Fruit fly (Drosophila melanogaster) whole organism, embryonic: ENCODE data around the gene mmd.

ENCODE experiments used
- Ada2b ChIP-seq: fragments of 200-800 bp; sonication (Bioruptor generic); IDR thresholded peaks from 2 replicates; pipeline ENCODE4 v1.3.6; 2022; ENCODE audit warnings: missing biosample characterization, missing genetic modification characterization
- Antp ChIP-seq: fragments of 200-800 bp; sonication (Bioruptor generic); optimal IDR thresholded peaks from 3 replicates; lab custom pipeline; 2016; ENCODE audit warnings: missing biosample characterization, missing genetic modification characterization
- Asciz ChIP-seq: fragments of 200-800 bp; sonication (Bioruptor generic); optimal IDR thresholded peaks from 2 replicates; lab custom pipeline; 2017; ENCODE audit warnings: missing biosample characterization, mild to moderate bottlenecking, missing genetic modification characterization, missing genetic modification reagents
- Bgb ChIP-seq: fragments of 200-800 bp; sonication (Bioruptor generic); IDR thresholded peaks from 2 replicates; pipeline ENCODE4 v1.3.6; 2022; ENCODE audit warnings: missing biosample characterization, missing genetic modification characterization; ENCODE audit not compliant: partially characterized antibody
- CG10209 ChIP-seq: fragments of 200-800 bp; sonication (Bioruptor generic); optimal IDR thresholded peaks from 3 replicates; lab custom pipeline; 2017; ENCODE audit warnings: missing biosample characterization, mild to moderate bottlenecking, missing genetic modification characterization, missing genetic modification reagents
- CG11696 ChIP-seq: fragments of 200-800 bp; sonication (Bioruptor generic); IDR thresholded peaks from 2 replicates; pipeline ENCODE4 v1.3.6; 2022; ENCODE audit warnings: missing biosample characterization, missing genetic modification characterization
- CG12236 ChIP-seq: fragments of 200-800 bp; sonication (Bioruptor generic); optimal IDR thresholded peaks from 2 replicates; lab custom pipeline; 2016; ENCODE audit warnings: missing biosample characterization, missing genetic modification characterization
- CG1233 ChIP-seq: fragments of 200-800 bp; sonication (Bioruptor generic); optimal IDR thresholded peaks from 4 replicates; lab custom pipeline; 2018; ENCODE audit warnings: missing biosample characterization, mild to moderate bottlenecking, missing genetic modification characterization
- CG13123 ChIP-seq: fragments of 200-800 bp; sonication (Bioruptor generic); optimal IDR thresholded peaks from 2 replicates; lab custom pipeline; 2016; ENCODE audit warnings: missing biosample characterization, missing genetic modification characterization
- CG13424 ChIP-seq: fragments of 200-800 bp; sonication (Bioruptor generic); optimal IDR thresholded peaks from 2 replicates; lab custom pipeline; 2019; ENCODE audit warnings: missing biosample characterization, mild to moderate bottlenecking, missing genetic modification characterization, moderate library complexity
- CG16815 ChIP-seq: fragments of 200-800 bp; sonication (Bioruptor generic); optimal IDR thresholded peaks from 3 replicates; lab custom pipeline; 2017; ENCODE audit warnings: missing biosample characterization, mild to moderate bottlenecking, missing genetic modification characterization
- CG1832 ChIP-seq: fragments of 200-800 bp; sonication (Bioruptor generic); optimal IDR thresholded peaks from 2 replicates; lab custom pipeline; 2017; ENCODE audit warnings: missing biosample characterization, mild to moderate bottlenecking, missing genetic modification characterization, inconsistent platforms
- CG2202 ChIP-seq: fragments of 200-800 bp; sonication (Bioruptor generic); optimal IDR thresholded peaks from 2 replicates; lab custom pipeline; 2018; ENCODE audit warnings: missing biosample characterization, mild to moderate bottlenecking, missing genetic modification characterization
- CG32532 ChIP-seq: fragments of 200-800 bp; sonication (Bioruptor generic); IDR thresholded peaks from 2 replicates; pipeline ENCODE4 v1.3.6; 2022; ENCODE audit warnings: missing biosample characterization, missing genetic modification characterization
- CG3726 ChIP-seq: fragments of 200-800 bp; sonication (Bioruptor generic); IDR thresholded peaks from 3 replicates; pipeline ENCODE4, ENCODE4 v1.3.6; 2022; ENCODE audit warnings: missing biosample characterization, missing genetic modification characterization
- CG3838 ChIP-seq: fragments of 200-800 bp; sonication (Bioruptor generic); optimal IDR thresholded peaks from 3 replicates; lab custom pipeline; 2016; ENCODE audit warnings: missing biosample characterization, missing genetic modification characterization
- CG4424 ChIP-seq: fragments of 200-800 bp; sonication (Bioruptor generic); optimal IDR thresholded peaks from 3 replicates; lab custom pipeline; 2016; ENCODE audit warnings: missing biosample characterization, missing genetic modification characterization
- CG6765 ChIP-seq: fragments of 200-800 bp; sonication (Bioruptor generic); optimal IDR thresholded peaks from 3 replicates; lab custom pipeline; 2017; ENCODE audit warnings: missing biosample characterization, mild to moderate bottlenecking, missing genetic modification characterization
- CG8281 ChIP-seq: fragments of 200-800 bp; sonication (Bioruptor generic); optimal IDR thresholded peaks from 2 replicates; lab custom pipeline; 2018; ENCODE audit warnings: missing biosample characterization, mild to moderate bottlenecking, missing genetic modification characterization, moderate library complexity
- CG9215 ChIP-seq: fragments of 200-800 bp; sonication (Bioruptor generic); IDR thresholded peaks from 2 replicates; pipeline ENCODE4 v1.3.6; 2022; ENCODE audit warnings: missing biosample characterization, missing genetic modification characterization
- Dbx ChIP-seq: fragments of 200-800 bp; sonication (Bioruptor generic); IDR thresholded peaks from 3 replicates; pipeline ENCODE4 v1.3.6; 2022; ENCODE audit warnings: missing biosample characterization, missing genetic modification characterization
- Dip2 ChIP-seq: fragments of 200-800 bp; sonication (Bioruptor generic); IDR thresholded peaks from 2 replicates; pipeline ENCODE4 v1.3.6; 2022; ENCODE audit warnings: missing biosample characterization, missing genetic modification characterization
- Dp ChIP-seq: fragments of 200-800 bp; sonication (Bioruptor generic); optimal IDR thresholded peaks from 2 replicates; lab custom pipeline; 2018; ENCODE audit warnings: missing biosample characterization, mild to moderate bottlenecking, missing genetic modification characterization, moderate library complexity
- Ets65A ChIP-seq: fragments of 200-800 bp; sonication (Bioruptor generic); peaks from one replicate; lab custom pipeline; 2016; ENCODE audit warnings: missing biosample characterization, missing genetic modification characterization
- Fer3 ChIP-seq: fragments of 200-800 bp; sonication (Bioruptor generic); optimal IDR thresholded peaks from 2 replicates; lab custom pipeline; 2018; ENCODE audit warnings: missing biosample characterization, mild to moderate bottlenecking, missing genetic modification characterization, moderate library complexity
- Hey ChIP-seq: fragments of 200-800 bp; sonication (Bioruptor generic); optimal IDR thresholded peaks from 3 replicates; lab custom pipeline; 2018; ENCODE audit warnings: missing biosample characterization, mild to moderate bottlenecking, missing genetic modification characterization
- MTF-1 ChIP-seq: fragments of 200-800 bp; sonication (Bioruptor generic); optimal IDR thresholded peaks from 2 replicates; lab custom pipeline; 2018; ENCODE audit warnings: missing biosample characterization, mild to moderate bottlenecking, missing genetic modification characterization, borderline replicate concordance
- Taf1 ChIP-seq: fragments of 200-800 bp; sonication (Bioruptor generic); IDR thresholded peaks from 2 replicates; pipeline ENCODE4 v1.3.6; 2022; ENCODE audit warnings: missing biosample characterization, missing genetic modification characterization
- YL-1 ChIP-seq: fragments of 200-800 bp; sonication (Bioruptor generic); optimal IDR thresholded peaks from 3 replicates; lab custom pipeline; 2017; ENCODE audit warnings: missing biosample characterization, mild to moderate bottlenecking, missing genetic modification characterization
- al ChIP-seq: fragments of 200-800 bp; sonication (Bioruptor generic); IDR thresholded peaks from 2 replicates; pipeline ENCODE4 v1.3.6; 2022; ENCODE audit warnings: missing biosample characterization, missing genetic modification characterization
- fd3F ChIP-seq: fragments of 200-800 bp; sonication (Bioruptor generic); optimal IDR thresholded peaks from 2 replicates; lab custom pipeline; 2018; ENCODE audit warnings: missing biosample characterization, mild to moderate bottlenecking, missing genetic modification characterization, moderate library complexity
- fu2 ChIP-seq: fragments of 200-800 bp; sonication (Bioruptor generic); optimal IDR thresholded peaks from 2 replicates; lab custom pipeline; 2016; ENCODE audit warnings: missing biosample characterization, missing genetic modification characterization
- h ChIP-seq: fragments of >200 bp; optimal IDR thresholded peaks from 2 replicates; lab custom pipeline; 2017
- hkb ChIP-seq, 2 experiments: fragments of 200-800 bp in 1 of 2; fragments of >200 bp in 1 of 2; sonication (Bioruptor generic) in 1 of 2; IDR thresholded peaks in 1 of 2; optimal IDR thresholded peaks in 1 of 2; 2 replicates each; pipeline versions ENCODE4 v1.3.6 to Lab custom; 2017 to 2022; ENCODE audit warnings: missing biosample characterization in 1 of 2, missing genetic modification characterization in 1 of 2
- insv ChIP-seq, 2 experiments: fragments of 200-800 bp; sonication (Bioruptor generic); optimal IDR thresholded peaks; 3 replicates each; lab custom pipeline; 2016 to 2018; ENCODE audit warnings: missing biosample characterization in 2 of 2, missing genetic modification characterization in 2 of 2
- jigr1 ChIP-seq: fragments of 200-800 bp; sonication (Bioruptor generic); IDR thresholded peaks from 3 replicates; pipeline ENCODE4 v1.3.6; 2022; ENCODE audit warnings: missing biosample characterization, missing genetic modification characterization
- kay ChIP-seq: fragments of 200-800 bp; sonication (Bioruptor generic); optimal IDR thresholded peaks from 2 replicates; lab custom pipeline; 2016; ENCODE audit warnings: missing biosample characterization, missing genetic modification characterization
- lmd ChIP-seq: fragments of 200-800 bp; sonication (Bioruptor generic); IDR thresholded peaks from 2 replicates; pipeline ENCODE4 v1.3.6; 2022; ENCODE audit warnings: missing biosample characterization, missing genetic modification characterization
- maf-S ChIP-seq: fragments of 200-800 bp; sonication (Bioruptor generic); optimal IDR thresholded peaks from 2 replicates; lab custom pipeline; 2016; ENCODE audit warnings: missing biosample characterization, missing genetic modification characterization
- mld ChIP-seq: fragments of 200-800 bp; sonication (Bioruptor generic); IDR thresholded peaks from 3 replicates; pipeline ENCODE4 v1.3.6; 2022; ENCODE audit warnings: missing biosample characterization, missing genetic modification characterization; ENCODE audit not compliant: partially characterized antibody
- nom ChIP-seq: fragments of 200-800 bp; sonication (Bioruptor generic); optimal IDR thresholded peaks from 2 replicates; lab custom pipeline; 2017; ENCODE audit warnings: missing biosample characterization, missing genetic modification characterization, mild to moderate bottlenecking, moderate library complexity, missing genetic modification reagents
- pfk ChIP-seq: fragments of 200-800 bp; sonication (Bioruptor generic); optimal IDR thresholded peaks from 2 replicates; lab custom pipeline; 2018; ENCODE audit warnings: missing biosample characterization, mild to moderate bottlenecking, missing genetic modification characterization, moderate library complexity
- pita ChIP-seq: fragments of 200-800 bp; sonication (Bioruptor generic); optimal IDR thresholded peaks from 2 replicates; lab custom pipeline; 2017; ENCODE audit warnings: missing biosample characterization, mild to moderate bottlenecking, missing genetic modification characterization
- sens ChIP-seq: fragments of 200-800 bp; sonication (Bioruptor generic); peaks from one replicate; lab custom pipeline; 2016; ENCODE audit warnings: missing biosample characterization, missing genetic modification characterization
- tap ChIP-seq: fragments of 200-800 bp; optimal IDR thresholded peaks from 3 replicates; lab custom pipeline; 2019; ENCODE audit warnings: missing biosample characterization, mild to moderate bottlenecking, missing genetic modification characterization, moderate library complexity
- tgo ChIP-seq: fragments of 200-800 bp; sonication (Bioruptor generic); IDR thresholded peaks from 3 replicates; pipeline ENCODE4 v1.3.6; 2022; ENCODE audit warnings: missing biosample characterization, missing genetic modification characterization
- tio ChIP-seq: fragments of 200-800 bp; sonication (Bioruptor generic); optimal IDR thresholded peaks from 2 replicates; lab custom pipeline; 2017; ENCODE audit warnings: missing biosample characterization, missing genetic modification characterization, inconsistent platforms
- trh ChIP-seq: fragments of 200-800 bp; sonication (Bioruptor generic); optimal IDR thresholded peaks from 2 replicates; lab custom pipeline; 2016; ENCODE audit warnings: missing biosample characterization, missing genetic modification characterization
- vnd ChIP-seq: fragments of 200-800 bp; sonication (Bioruptor generic); IDR thresholded peaks from 3 replicates; pipeline ENCODE4 v1.3.6; 2022; ENCODE audit warnings: missing biosample characterization, missing genetic modification characterization; ENCODE audit not compliant: partially characterized antibody
- wdn ChIP-seq: fragments of 200-800 bp; sonication (Bioruptor generic); IDR thresholded peaks from 2 replicates; pipeline ENCODE4 v1.3.6; 2022; ENCODE audit warnings: missing biosample characterization, missing genetic modification characterization

The mmd gene

DNA sequence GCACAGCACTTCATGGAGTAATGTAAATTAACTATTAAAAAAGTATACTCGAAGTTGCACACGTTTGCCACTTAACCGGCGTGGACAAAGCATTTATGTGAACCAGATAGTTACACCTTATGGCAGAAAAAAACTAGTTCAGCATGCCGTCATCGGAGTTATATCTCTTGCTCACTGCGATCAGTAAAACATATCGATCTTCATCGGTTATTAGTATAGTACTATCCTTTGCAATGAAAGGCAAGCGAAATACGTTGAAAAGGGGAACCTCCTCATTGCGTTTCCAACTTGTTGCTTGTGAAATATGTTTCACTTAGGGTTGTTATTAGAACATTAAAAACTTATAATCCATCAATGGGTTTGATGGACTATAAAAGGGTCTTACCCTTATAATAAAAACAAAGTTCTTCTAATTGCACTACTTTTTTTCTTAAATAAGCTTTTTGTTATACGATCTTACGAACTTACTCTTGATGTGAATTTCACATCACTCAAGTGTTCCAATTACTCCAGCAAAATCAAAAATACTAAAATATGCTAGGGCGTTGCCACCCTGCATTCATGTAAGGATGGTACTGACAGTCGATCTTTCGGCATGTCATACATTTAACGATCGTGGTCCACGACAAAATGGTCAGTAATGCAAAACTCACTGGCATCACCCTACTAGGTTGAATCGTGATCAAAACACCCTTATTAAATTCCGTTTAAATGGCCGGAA is 63.2 kb downstream of the mmd start, which contains the start of gene CycD (continued):
- TF ChIP-seq CG13123 (no peak), CG6765 (GFP tag; lab: Kevin White, UChicago) (no peak), Antp (peak; percentile 23), Asciz (GFP tag; lab: Kevin White, UChicago) (no peak), sens (peak; percentile 45), Bgb (peak; percentile 64), Taf1 (GFP tag; lab: Robert Waterston, UW) (no peak), CG9215 (GFP tag; lab: Robert Waterston, UW) (no peak), pfk (GFP tag; lab: Kevin White, UChicago) (peak; percentile 62), tap (tag; lab: Kevin White, UChicago) (no peak), Dbx (GFP tag; lab: Robert Waterston, UW) (peak; percentile 68; the same call in 2 of the 3 replicates), kay (no peak), CG2202 (tag; lab: Kevin White, UChicago) (no peak), jigr1 (GFP tag; lab: Robert Waterston, UW) (no peak), fd3F (GFP tag; lab: Kevin White, UChicago) (no peak), Hey (tag; lab: Kevin White, UChicago) (no peak), maf-S (GFP tag; lab: Kevin White, UChicago) (no peak), CG32532 (GFP tag; lab: Robert Waterston, UW) (no peak), vnd (GFP tag; lab: Robert Waterston, UW) (peak; percentile 36; the same call in 1 of the 3 replicates), hkb (optimal IDR thresholded peaks at IDR 0.05; lab: Kevin White, UChicago) (no peak), hkb (GFP tag; IDR thresholded peaks at IDR 0.05; lab: Robert Waterston, UW) (no peak), insv (GFP tag; optimal IDR thresholded peaks at IDR 0.05; lab: Kevin White, UChicago) (no peak), CG16815 (GFP tag; lab: Kevin White, UChicago) (peak; percentile 6), pita (GFP tag; lab: Kevin White, UChicago) (no peak), nom (GFP tag; lab: Kevin White, UChicago) (no peak), CG3726 (GFP tag; lab: Robert Waterston, UW) (no peak), al (GFP tag; lab: Robert Waterston, UW) (no peak), mld (0 out of 3 replicates have a peak, but pooled peaks have one; percentile 16), CG1233 (GFP tag; lab: Kevin White, UChicago) (no peak), CG1832 (GFP tag; lab: Kevin White, UChicago) (no peak), tio (GFP tag; lab: Kevin White, UChicago) (no peak), CG13424 (tag; lab: Kevin White, UChicago) (peak; percentile 55), fu2 (GFP tag; lab: Kevin White, UChicago) (no peak), h (lab: Kevin White, UChicago) (no peak), wdn (GFP tag; lab: Robert Waterston, UW) (no peak), trh (GFP tag; lab: Kevin White, UChicago) (no peak), YL-1 (GFP tag; lab: Kevin White, UChicago) (no peak), Ets65A (GFP tag; lab: Kevin White, UChicago) (peak; percentile 94), CG12236 (GFP tag; lab: Kevin White, UChicago) (no peak), CG10209 (GFP tag; lab: Kevin White, UChicago) (no peak), lmd (no peak; the same call in 1 of the 2 replicates), CG8281 (tag; lab: Kevin White, UChicago) (no peak), CG4424 (GFP tag; lab: Kevin White, UChicago) (peak; percentile 15), Fer3 (no peak), CG3838 (GFP tag; lab: Kevin White, UChicago) (no peak), tgo (peak; percentile 17; the same call in 1 of the 3 replicates), Ada2b (no peak), MTF-1 (GFP tag; lab: Kevin White, UChicago) (no peak), Dp (peak; percentile 14), Dip2 (no peak), CG11696 (no peak)
